Fruit fly (Drosophila melanogaster): ENCODE results near the gene CG18731.

DNA sequence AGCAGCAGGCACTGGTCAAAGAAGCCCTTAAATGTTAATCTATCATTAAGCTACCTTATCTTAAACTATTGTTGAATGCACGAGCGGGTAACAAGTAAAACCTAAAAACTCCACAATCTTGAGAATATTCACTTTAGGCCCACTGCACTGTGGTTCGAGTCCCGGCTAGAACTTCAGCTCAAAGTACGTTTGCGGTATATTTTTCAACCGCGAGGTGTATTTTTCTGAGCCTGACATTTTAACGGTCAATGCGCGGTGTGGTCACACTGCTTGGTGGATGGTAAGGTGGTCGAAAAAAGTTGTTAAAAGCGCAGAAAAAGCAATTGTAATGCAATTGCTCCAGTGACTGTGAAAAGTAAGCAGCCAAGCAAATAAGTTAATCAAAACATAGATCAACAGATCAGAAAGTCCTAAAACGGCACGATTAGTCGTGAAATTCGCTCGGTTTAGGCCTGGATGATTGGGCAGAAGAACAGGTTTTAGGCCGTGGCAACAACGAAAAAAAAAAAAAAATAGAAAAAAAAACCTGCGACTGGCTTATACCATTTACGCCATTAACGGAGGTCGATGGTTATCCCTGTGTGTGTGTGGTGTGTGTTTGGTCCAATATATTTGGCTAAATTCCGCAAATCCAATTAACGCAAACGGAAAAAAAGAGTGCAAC is 882 bp downstream of the CG18731 start, which contains the start of gene Kul:
- TF ChIP-seq Sin3A (optimal IDR thresholded peaks at IDR 0.05): no peak
- no peak for TF ChIP-seq insv (optimal IDR thresholded peaks at IDR 0.05)
- no peak for TF ChIP-seq Myc (optimal IDR thresholded peaks at IDR 0.05)
- TF ChIP-seq ttk (optimal IDR thresholded peaks at IDR 0.05): no peak
- TF ChIP-seq h (optimal IDR thresholded peaks at IDR 0.05): no peak

All from Kc167 (cell line).